Worm (Caenorhabditis elegans): ENCODE measurements around the gene lmd-3.

The lmd-3 gene

DNA sequence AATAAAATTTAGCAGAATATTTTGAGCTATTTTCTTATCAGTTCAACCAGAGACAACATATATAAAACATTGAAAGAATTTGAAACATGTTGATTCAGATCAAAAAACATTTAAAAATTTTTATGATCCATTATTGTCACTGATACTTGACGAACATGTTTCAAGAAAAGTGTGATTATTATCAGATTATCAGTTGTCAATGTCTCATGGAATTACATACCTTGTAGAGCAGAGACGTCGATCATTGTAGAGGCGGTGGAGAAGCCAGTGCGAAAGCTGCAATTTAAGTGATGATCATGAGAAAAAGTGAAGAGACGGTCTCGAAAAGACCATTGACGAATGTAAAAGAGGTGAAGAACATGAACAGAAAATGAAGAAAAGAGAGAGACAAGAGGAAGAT, 42.2 kb downstream of the lmd-3 start, which contains the start of gene F52E1.9 (continued):
- TF ChIP-seq lin-38 (GFP tag; IDR thresholded peaks at IDR 0.05) (no peak), tag-97 (GFP tag; IDR thresholded peaks at IDR 0.05) (no peak), saeg-2 (GFP tag; IDR thresholded peaks at IDR 0.05) (no peak), daf-16 (GFP tag; optimal IDR thresholded peaks at IDR 0.05) (no peak), daf-16 (tag; optimal IDR thresholded peaks at IDR 0.05) (peak; percentile 85), fos-1 (tag; optimal IDR thresholded peaks at IDR 0.05) (no peak), zip-11 (GFP tag; IDR thresholded peaks at IDR 0.05) (no peak), sdz-12 (GFP tag; optimal IDR thresholded peaks at IDR 0.05) (no peak), nhr-11 (tag; optimal IDR thresholded peaks at IDR 0.05) (no peak), nhr-25 (tag; optimal IDR thresholded peaks at IDR 0.05; ENCODE audit: borderline replicate concordance, insufficient read depth) (no peak), dmd-9 (GFP tag; IDR thresholded peaks at IDR 0.05) (no peak), zip-2 (tag; optimal IDR thresholded peaks at IDR 0.05) (no peak), mdl-1 (tag; optimal IDR thresholded peaks at IDR 0.05) (peak in 1 of 2 experiments; percentile 25), lim-7 (GFP tag; IDR thresholded peaks at IDR 0.05) (no peak), daf-12 (tag; optimal IDR thresholded peaks at IDR 0.05) (no peak), madf-5 (GFP tag; IDR thresholded peaks at IDR 0.05) (no peak), hif-1 (tag; optimal IDR thresholded peaks at IDR 0.05) (no peak), mxl-2 (GFP tag; conservative IDR thresholded peaks at IDR 0.05) (no peak), ztf-7 (tag; optimal IDR thresholded peaks at IDR 0.05) (no peak), nhr-111 (GFP tag; optimal IDR thresholded peaks at IDR 0.05) (no peak), F37D6.2 (tag; optimal IDR thresholded peaks at IDR 0.05) (no peak), nhr-48 (tag; optimal IDR thresholded peaks at IDR 0.05) (peak; percentile 17), F49E8.2 (tag; optimal IDR thresholded peaks at IDR 0.05; ENCODE audit: borderline replicate concordance) (no peak), nhr-77 (tag; optimal IDR thresholded peaks at IDR 0.05) (peak; percentile 22), daf-19 (GFP tag; conservative IDR thresholded peaks at IDR 0.05) (no peak), Y75B8A.6 (GFP tag; IDR thresholded peaks at IDR 0.05) (no peak), skn-1 (tag; optimal IDR thresholded peaks at IDR 0.05) (no peak), dmd-6 (GFP tag; IDR thresholded peaks at IDR 0.05) (peak; percentile 88), ceh-32 (tag; optimal IDR thresholded peaks at IDR 0.05; ENCODE audit: poor library complexity) (no peak), R02D3.7 (tag; optimal IDR thresholded peaks at IDR 0.05) (no peak), nhr-6 (tag; optimal IDR thresholded peaks at IDR 0.05) (no peak), spr-1 (tag; optimal IDR thresholded peaks at IDR 0.05) (no peak), mdt-29 (GFP tag; IDR thresholded peaks at IDR 0.05) (no peak), Y5F2A.4 (GFP tag; optimal IDR thresholded peaks at IDR 0.05) (no peak), mes-2 (tag; optimal IDR thresholded peaks at IDR 0.05; ENCODE audit: poor library complexity, severe bottlenecking) (no peak), nhr-10 (tag; optimal IDR thresholded peaks at IDR 0.05) (no peak), lin-39 (tag; optimal IDR thresholded peaks at IDR 0.05) (no peak), aly-2 (tag; optimal IDR thresholded peaks at IDR 0.05) (no peak), hmg-1.1 (GFP tag; IDR thresholded peaks at IDR 0.05) (no peak), spr-3 (GFP tag; optimal IDR thresholded peaks at IDR 0.05) (no peak), T26A8.4 (GFP tag; IDR thresholded peaks at IDR 0.05) (no peak), set-16 (GFP tag; IDR thresholded peaks at IDR 0.05) (no peak), F26F4.8 (GFP tag; conservative IDR thresholded peaks at IDR 0.05) (no peak), zfp-3 (GFP tag; conservative IDR thresholded peaks at IDR 0.05) (no peak), vab-7 (GFP tag; IDR thresholded peaks at IDR 0.05) (no peak), gei-8 (GFP tag; optimal IDR thresholded peaks at IDR 0.05) (no peak), lir-3 (tag; optimal IDR thresholded peaks at IDR 0.05) (no peak), ctbp-1 (GFP tag; IDR thresholded peaks at IDR 0.05) (no peak), ZK337.2 (GFP tag; IDR thresholded peaks at IDR 0.05) (no peak), fkh-10 (GFP tag; optimal IDR thresholded peaks at IDR 0.05) (no peak), unc-130 (GFP tag; optimal IDR thresholded peaks at IDR 0.05) (no peak), ZK546.5 (tag; optimal IDR thresholded peaks at IDR 0.05) (no peak), ceh-20 (GFP tag; IDR thresholded peaks at IDR 0.05) (no peak)
